Fruit fly (Drosophila melanogaster): ENCODE results near the gene kmr.

Gene kmr

dm6 chr3R:13682994-13683623 lies 31.9 kb upstream of the kmr start (continued):
- TF ChIP-seq CG17802 (tag; optimal IDR thresholded peaks at IDR 0.05) = no peak
- TF ChIP-seq Oaz (GFP tag; IDR thresholded peaks at IDR 0.05) = no peak
- no peak for TF ChIP-seq CG1233 (GFP tag; optimal IDR thresholded peaks at IDR 0.05)
- no peak for TF ChIP-seq peb (GFP tag; IDR thresholded peaks at IDR 0.05)
- TF ChIP-seq HLH3B (GFP tag; IDR thresholded peaks at IDR 0.05) = no peak
- TF ChIP-seq CG1603 (tag; optimal IDR thresholded peaks at IDR 0.05) = peak; percentile 41
- TF ChIP-seq Max (GFP tag; optimal IDR thresholded peaks at IDR 0.05) = no peak
- TF ChIP-seq CG8089 (GFP tag; optimal IDR thresholded peaks at IDR 0.05) = no peak
- no peak for TF ChIP-seq slp2 (GFP tag; optimal IDR thresholded peaks at IDR 0.05)
- no peak for TF ChIP-seq CG11398 (GFP tag; optimal IDR thresholded peaks at IDR 0.05)
- no peak for TF ChIP-seq CG1832 (GFP tag; optimal IDR thresholded peaks at IDR 0.05)
- peak; percentile 23 for TF ChIP-seq Lhr (GFP tag; optimal IDR thresholded peaks at IDR 0.05)
- TF ChIP-seq HLHmδ (GFP tag; optimal IDR thresholded peaks at IDR 0.05) = peak; percentile 61
- TF ChIP-seq en (GFP tag; optimal IDR thresholded peaks at IDR 0.05) = no peak
- no peak for TF ChIP-seq tup (GFP tag; optimal IDR thresholded peaks at IDR 0.05)
- no peak for TF ChIP-seq cas (GFP tag; IDR thresholded peaks at IDR 0.05)
- no peak for TF ChIP-seq chif (GFP tag; optimal IDR thresholded peaks at IDR 0.05)
- TF ChIP-seq bab2 (GFP tag; optimal IDR thresholded peaks at IDR 0.05) = no peak
- no peak for TF ChIP-seq CG6272 (GFP tag; IDR thresholded peaks at IDR 0.05)
- TF ChIP-seq CG18262 (tag; optimal IDR thresholded peaks at IDR 0.05) = no peak
- no peak for TF ChIP-seq br (optimal IDR thresholded peaks at IDR 0.05)
- no peak for TF ChIP-seq ftz-f1 (GFP tag; optimal IDR thresholded peaks at IDR 0.05)
- no peak for TF ChIP-seq abd-A (tag; optimal IDR thresholded peaks at IDR 0.05)
- no peak for TF ChIP-seq CG15514 (GFP tag; optimal IDR thresholded peaks at IDR 0.05)
- no peak for TF ChIP-seq Xrp1 (GFP tag; IDR thresholded peaks at IDR 0.05)
- no peak for TF ChIP-seq Dip3 (GFP tag; optimal IDR thresholded peaks at IDR 0.05)
- TF ChIP-seq CG6654 (GFP tag; optimal IDR thresholded peaks at IDR 0.05) = no peak
- TF ChIP-seq Dp (GFP tag; optimal IDR thresholded peaks at IDR 0.05) = peak; percentile 89
- TF ChIP-seq CG8944 (GFP tag; optimal IDR thresholded peaks at IDR 0.05) = no peak
- no peak for TF ChIP-seq CG5180 (GFP tag; optimal IDR thresholded peaks at IDR 0.05)
- no peak for TF ChIP-seq CrebB (tag; optimal IDR thresholded peaks at IDR 0.05)
- TF ChIP-seq CG3726 (GFP tag; IDR thresholded peaks at IDR 0.05) = no peak
- TF ChIP-seq CG9215 (GFP tag; IDR thresholded peaks at IDR 0.05) = no peak
- no peak for TF ChIP-seq CTCF (GFP tag; optimal IDR thresholded peaks at IDR 0.05)
- TF ChIP-seq repo (GFP tag; optimal IDR thresholded peaks at IDR 0.05) = no peak
- no peak for TF ChIP-seq Pdp1 (GFP tag; optimal IDR thresholded peaks at IDR 0.05)
- peak; percentile 15 for TF ChIP-seq HmgD (GFP tag; optimal IDR thresholded peaks at IDR 0.05)
- no peak for TF ChIP-seq CG13424 (tag; optimal IDR thresholded peaks at IDR 0.05)
- no peak for TF ChIP-seq CG1647 (GFP tag; optimal IDR thresholded peaks at IDR 0.05)
- no peak for TF ChIP-seq mirr (GFP tag; optimal IDR thresholded peaks at IDR 0.05)
- TF ChIP-seq CG17912 (GFP tag; optimal IDR thresholded peaks at IDR 0.05) = no peak
- TF ChIP-seq da (GFP tag; optimal IDR thresholded peaks at IDR 0.05) = no peak
- TF ChIP-seq CG10654 (GFP tag; optimal IDR thresholded peaks at IDR 0.05) = no peak
- no peak for TF ChIP-seq CG43689 (GFP tag; IDR thresholded peaks at IDR 0.05)
- no peak for TF ChIP-seq CG6683 (GFP tag; optimal IDR thresholded peaks at IDR 0.05)
- TF ChIP-seq CG17829 (tag; optimal IDR thresholded peaks at IDR 0.05) = peak; percentile 10
- TF ChIP-seq p53 (GFP tag; optimal IDR thresholded peaks at IDR 0.05) = no peak
- peak; percentile 86 for TF ChIP-seq CG9797 (GFP tag; optimal IDR thresholded peaks at IDR 0.05)
- TF ChIP-seq so (GFP tag; IDR thresholded peaks at IDR 0.05) = no peak
- no peak for TF ChIP-seq Aef1 (GFP tag; IDR thresholded peaks at IDR 0.05)
- TF ChIP-seq HLH4C (GFP tag; IDR thresholded peaks at IDR 0.05; ENCODE audit: partially characterized antibody) = no peak
- no peak for TF ChIP-seq CG8478 (optimal IDR thresholded peaks at IDR 0.05)
- TF ChIP-seq sim (GFP tag; IDR thresholded peaks at IDR 0.05) = no peak
